Worm (Caenorhabditis elegans) whole organism, L2 larva: ENCODE measurements around the gene mrpl-50.

Experiments
- C34F6.9 ChIP-seq: fragments of 150-350 bp; optimal IDR thresholded peaks from 2 replicates; lab custom pipeline; 2014; ENCODE audit warnings: missing biosample characterization, missing genetic modification characterization
- F13H6.1 ChIP-seq: sonication (generic microtip); optimal IDR thresholded peaks from 2 replicates; lab custom pipeline; 2016; ENCODE audit warnings: missing genetic modification characterization, missing compliant biosample characterization
- R02D3.7 ChIP-seq: fragments of 150-350 bp; optimal IDR thresholded peaks from 2 replicates; lab custom pipeline; 2014; ENCODE audit warnings: missing biosample characterization, missing genetic modification characterization
- alr-1 ChIP-seq: fragments of 150-350 bp; optimal IDR thresholded peaks from 2 replicates; lab custom pipeline; 2014; ENCODE audit warnings: missing biosample characterization, missing genetic modification characterization
- ama-1 ChIP-seq: fragments of 150-350 bp; optimal IDR thresholded peaks from 2 replicates; lab custom pipeline; 2018; ENCODE audit warnings: inconsistent platforms
- blmp-1 ChIP-seq: sonication (generic microtip); optimal IDR thresholded peaks from 2 replicates; lab custom pipeline; 2017; ENCODE audit warnings: missing genetic modification characterization, mild to moderate bottlenecking, missing compliant biosample characterization, antibody characterized with exemption, moderate library complexity; ENCODE audit not compliant: insufficient read depth
- ceh-16 ChIP-seq: fragments of 150-350 bp; optimal IDR thresholded peaks from 2 replicates; lab custom pipeline; 2014; ENCODE audit warnings: missing biosample characterization, missing genetic modification characterization
- crh-2 ChIP-seq: sonication (generic microtip); optimal IDR thresholded peaks from 2 replicates; lab custom pipeline; 2017; ENCODE audit warnings: missing biosample characterization, missing genetic modification characterization
- fos-1 ChIP-seq: fragments of 150-350 bp; optimal IDR thresholded peaks from 2 replicates; lab custom pipeline; 2014; ENCODE audit warnings: missing biosample characterization, missing genetic modification characterization
- lin-11 ChIP-seq: fragments of 150-350 bp; sonication (generic microtip); optimal IDR thresholded peaks from 2 replicates; lab custom pipeline; 2014; ENCODE audit warnings: missing biosample characterization, missing genetic modification characterization, inconsistent platforms, mixed read lengths
- lin-39 ChIP-seq: fragments of 150-350 bp; optimal IDR thresholded peaks from 2 replicates; lab custom pipeline; 2014; ENCODE audit warnings: missing biosample characterization, missing genetic modification reagents, missing genetic modification characterization
- lsy-2 ChIP-seq, 2 experiments: fragments of 150-350 bp in 1 of 2; sonication (generic microtip) in 1 of 2; optimal IDR thresholded peaks; 2 replicates each; lab custom pipeline; 2014 to 2017; ENCODE audit warnings: missing biosample characterization in 2 of 2, missing genetic modification characterization in 2 of 2
- mab-5 ChIP-seq: fragments of 150-350 bp; optimal IDR thresholded peaks from 2 replicates; lab custom pipeline; 2014; ENCODE audit warnings: missing biosample characterization, missing genetic modification characterization
- mbf-1 ChIP-seq: sonication (generic microtip); optimal IDR thresholded peaks from 2 replicates; lab custom pipeline; 2017; ENCODE audit warnings: missing biosample characterization, missing genetic modification characterization
- mdl-1 ChIP-seq, 2 experiments: fragments of 150-350 bp in 1 of 2; sonication (generic microtip) in 1 of 2; optimal IDR thresholded peaks; 2 replicates each; lab custom pipeline; 2017; ENCODE audit warnings: missing biosample characterization in 2 of 2, missing genetic modification characterization in 2 of 2
- nhr-10 ChIP-seq: sonication (generic microtip); optimal IDR thresholded peaks from 2 replicates; lab custom pipeline; 2017; ENCODE audit warnings: missing biosample characterization, missing genetic modification characterization
- nhr-11 ChIP-seq: fragments of 150-350 bp; optimal IDR thresholded peaks from 2 replicates; lab custom pipeline; 2014; ENCODE audit warnings: missing biosample characterization, missing genetic modification characterization
- nhr-12 ChIP-seq: fragments of 150-350 bp; optimal IDR thresholded peaks from 2 replicates; lab custom pipeline; 2014; ENCODE audit warnings: missing biosample characterization, missing genetic modification characterization
- nhr-129 ChIP-seq: fragments of 150-350 bp; optimal IDR thresholded peaks from 2 replicates; lab custom pipeline; 2014; ENCODE audit warnings: missing biosample characterization, missing genetic modification characterization
- nhr-21 ChIP-seq: fragments of 150-350 bp; optimal IDR thresholded peaks from 2 replicates; lab custom pipeline; 2014; ENCODE audit warnings: missing biosample characterization, missing genetic modification characterization
- nhr-23 ChIP-seq: fragments of 150-350 bp; optimal IDR thresholded peaks from 2 replicates; lab custom pipeline; 2014; ENCODE audit warnings: missing biosample characterization, missing genetic modification reagents, missing genetic modification characterization
- nhr-6 ChIP-seq: fragments of 150-350 bp; optimal IDR thresholded peaks from 2 replicates; lab custom pipeline; 2014; ENCODE audit warnings: missing biosample characterization, missing genetic modification characterization
- nhr-77 ChIP-seq: fragments of 150-350 bp; optimal IDR thresholded peaks from 2 replicates; lab custom pipeline; 2014; ENCODE audit warnings: missing biosample characterization, missing genetic modification characterization
- peb-1 ChIP-seq: fragments of 150-350 bp; optimal IDR thresholded peaks from 2 replicates; lab custom pipeline; 2014; ENCODE audit warnings: missing biosample characterization, missing genetic modification characterization
- sem-4 ChIP-seq: fragments of 150-350 bp; optimal IDR thresholded peaks from 2 replicates; lab custom pipeline; 2014; ENCODE audit warnings: missing biosample characterization, missing genetic modification reagents, missing genetic modification characterization
- skn-1 ChIP-seq: sonication (generic microtip); optimal IDR thresholded peaks from 2 replicates; lab custom pipeline; 2017; ENCODE audit warnings: missing biosample characterization, missing genetic modification characterization
- sma-3 ChIP-seq: sonication (generic microtip); optimal IDR thresholded peaks from 2 replicates; lab custom pipeline; 2016; ENCODE audit warnings: missing genetic modification reagents, missing genetic modification characterization, missing compliant biosample characterization
- sma-9 ChIP-seq, 2 experiments: fragments of 150-350 bp in 1 of 2; sonication (generic microtip) in 1 of 2; optimal IDR thresholded peaks; 2 replicates each; lab custom pipeline; 2014 to 2016; ENCODE audit warnings: missing genetic modification characterization in 2 of 2, mild to moderate bottlenecking in 1 of 2, missing biosample characterization in 1 of 2, missing compliant biosample characterization in 1 of 2, missing genetic modification reagents in 1 of 2, moderate library complexity in 1 of 2
- snpc-4 ChIP-seq: fragments of 150-350 bp; optimal IDR thresholded peaks from 2 replicates; lab custom pipeline; 2014; ENCODE audit warnings: missing biosample characterization, missing genetic modification characterization
- unc-39 ChIP-seq: fragments of 150-350 bp; optimal IDR thresholded peaks from 2 replicates; lab custom pipeline; 2014; ENCODE audit warnings: missing biosample characterization, missing genetic modification characterization
- unc-62 ChIP-seq: fragments of 150-350 bp; optimal IDR thresholded peaks from 2 replicates; lab custom pipeline; 2014; ENCODE audit warnings: missing biosample characterization, missing genetic modification reagents, missing genetic modification characterization
- zag-1 ChIP-seq: fragments of 150-350 bp; optimal IDR thresholded peaks from 2 replicates; lab custom pipeline; 2014; ENCODE audit warnings: missing biosample characterization, missing genetic modification characterization
- ztf-1 ChIP-seq: fragments of 200-800 bp; sonication (Bioruptor generic); conservative IDR thresholded peaks from 2 replicates; pipeline ENCODE4 v1.3.6; 2022; ENCODE audit warnings: missing genetic modification characterization, missing compliant biosample characterization

The mrpl-50 gene

ce11 chrII:8959081-8959480, 29.4 kb downstream of the mrpl-50 start:
- TF ChIP-seq sma-9 (GFP tag; optimal IDR thresholded peaks at IDR 0.05; lab: Kevin White, UChicago) (peak; percentile 61), sma-9 (tag; optimal IDR thresholded peaks at IDR 0.05; lab: Kevin White, UChicago) (no peak), nhr-129 (tag; lab: Kevin White, UChicago) (peak; percentile 77), sem-4 (tag; lab: Kevin White, UChicago) (no peak), R02D3.7 (tag; lab: Kevin White, UChicago) (no peak), C34F6.9 (peak; percentile 22), F13H6.1 (peak; percentile 65), lsy-2 (tag; optimal IDR thresholded peaks at IDR 0.05; lab: Kevin White, UChicago) (peak in 1 of 2 experiments; percentile 20), ama-1 (lab: Kevin White, UChicago) (peak; percentile 4)

- TF ChIP-seq nhr-6 (tag; lab: Kevin White, UChicago) (no peak), alr-1 (tag; lab: Kevin White, UChicago) (no peak), unc-39 (tag; lab: Kevin White, UChicago) (no peak), peb-1 (tag; lab: Kevin White, UChicago) (no peak), R02D3.7 (tag; lab: Kevin White, UChicago) (no peak), nhr-129 (tag; lab: Kevin White, UChicago) (no peak)
Measured at ce11 chrII:8960414-8960813, 30.8 kb downstream of the mrpl-50 start, which contains the start of gene cal-2. Gene cal-2, plus strand, starts transcription at chrII:8960714.

ce11 chrII:8961450-8961849, 31.8 kb downstream of the mrpl-50 start:
- TF ChIP-seq skn-1: no peak
- TF ChIP-seq zag-1: no peak
- TF ChIP-seq ama-1 (lab: Kevin White, UChicago): peak; percentile 9
- peak; percentile 73 for TF ChIP-seq nhr-129 (tag; lab: Kevin White, UChicago)
- TF ChIP-seq sma-9 (GFP tag; optimal IDR thresholded peaks at IDR 0.05; lab: Kevin White, UChicago): peak; percentile 12
- no peak for TF ChIP-seq sma-9 (tag; optimal IDR thresholded peaks at IDR 0.05; lab: Kevin White, UChicago)
- no peak for TF ChIP-seq nhr-23 (tag; lab: Kevin White, UChicago)

- TF ChIP-seq nhr-21 (tag; lab: Kevin White, UChicago): no peak
- TF ChIP-seq F13H6.1: peak; percentile 30
- no peak for TF ChIP-seq alr-1 (tag; lab: Kevin White, UChicago)
- no peak for TF ChIP-seq unc-62 (GFP tag; lab: Kevin White, UChicago)
- no peak for TF ChIP-seq nhr-23 (tag; lab: Kevin White, UChicago)
- TF ChIP-seq mab-5 (tag; lab: Kevin White, UChicago): peak; percentile 7
- peak in 1 of 2 experiments; percentile 25 for TF ChIP-seq lsy-2 (tag; optimal IDR thresholded peaks at IDR 0.05; lab: Kevin White, UChicago)
- TF ChIP-seq C34F6.9: peak; percentile 37
- TF ChIP-seq mdl-1 (tag; optimal IDR thresholded peaks at IDR 0.05; lab: Kevin White, UChicago): no peak
- no peak for TF ChIP-seq fos-1 (tag; lab: Kevin White, UChicago)
- TF ChIP-seq sma-9 (GFP tag; optimal IDR thresholded peaks at IDR 0.05; lab: Kevin White, UChicago): peak; percentile 46
- TF ChIP-seq sma-9 (tag; optimal IDR thresholded peaks at IDR 0.05; lab: Kevin White, UChicago): no peak
- no peak for TF ChIP-seq unc-39 (tag; lab: Kevin White, UChicago)
- peak; percentile 23 for TF ChIP-seq crh-2
- TF ChIP-seq R02D3.7 (tag; lab: Kevin White, UChicago): no peak
- no peak for TF ChIP-seq sma-3 (GFP tag; lab: Kevin White, UChicago)
- TF ChIP-seq lin-39 (tag; lab: Kevin White, UChicago): peak; percentile 27
- no peak for TF ChIP-seq snpc-4 (tag; lab: Kevin White, UChicago)
- peak; percentile 8 for TF ChIP-seq nhr-129 (tag; lab: Kevin White, UChicago)
- no peak for TF ChIP-seq nhr-10 (tag; lab: Kevin White, UChicago)
- peak; percentile 7 for TF ChIP-seq sem-4 (tag; lab: Kevin White, UChicago)
- TF ChIP-seq peb-1 (tag; lab: Kevin White, UChicago): no peak
- no peak for TF ChIP-seq blmp-1 (tag; lab: Kevin White, UChicago)
Measured at ce11 chrII:8962206-8962605, 32.6 kb downstream of the mrpl-50 start.

DNA sequence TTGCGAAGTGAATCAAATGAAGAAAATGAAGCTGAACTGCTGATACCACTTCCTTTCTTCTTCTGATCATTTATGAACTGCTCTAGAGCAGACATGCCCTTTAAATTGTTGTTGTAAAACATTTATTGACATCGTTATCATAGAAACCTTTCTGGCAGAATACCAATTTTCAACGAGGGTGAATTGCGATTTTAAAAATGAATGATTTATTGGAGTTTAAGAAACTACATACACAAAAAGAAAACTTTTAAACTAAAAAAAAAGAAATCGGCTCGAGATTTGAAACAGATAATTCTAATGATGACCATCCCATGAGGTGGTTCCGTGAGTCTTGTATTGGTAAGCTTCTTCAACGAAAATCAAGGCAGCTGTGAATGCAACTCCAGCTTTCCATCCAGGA, 34.4 kb downstream of the mrpl-50 start, which contains the start of gene sftd-3:
Gene sftd-3 (minus strand): TSS at position 101 of the 400 bp plus-strand sequence.
- TF ChIP-seq mdl-1 (tag; optimal IDR thresholded peaks at IDR 0.05; lab: Kevin White, UChicago) (no peak), C34F6.9 (no peak), blmp-1 (tag; lab: Kevin White, UChicago) (no peak), nhr-12 (tag; lab: Kevin White, UChicago) (no peak), ceh-16 (tag; lab: Kevin White, UChicago) (no peak), nhr-11 (tag; lab: Kevin White, UChicago) (no peak), nhr-77 (no peak), ztf-1 (GFP tag; lab: Robert Waterston, UW) (no peak), sma-3 (GFP tag; lab: Kevin White, UChicago) (no peak), lin-11 (tag; lab: Kevin White, UChicago) (no peak), mbf-1 (tag; lab: Kevin White, UChicago) (no peak)
